Fruit fly (Drosophila melanogaster) whole organism, adult: Measurements from ENCODE around the gene Idh3b.
A peak's percentile ranks its signal among the peaks of the same experiment; 100 is the strongest.

Experiments used
- CG11617 ChIP-seq: fragments of 200-800 bp; sonication (Bioruptor generic); optimal IDR thresholded peaks from 2 replicates; lab custom pipeline; 2017; ENCODE audit warnings: mild to moderate bottlenecking, missing biosample characterization, missing genetic modification reagents, missing genetic modification characterization
- CG12768 ChIP-seq: fragments of 200-800 bp; sonication (Bioruptor generic); optimal IDR thresholded peaks from 2 replicates; lab custom pipeline; 2017; ENCODE audit warnings: missing biosample characterization, missing genetic modification characterization, mild to moderate bottlenecking, moderate library complexity, missing genetic modification reagents
- CG1620 ChIP-seq: fragments of 200-800 bp; sonication (Bioruptor generic); optimal IDR thresholded peaks from 2 replicates; lab custom pipeline; 2016; ENCODE audit warnings: missing biosample characterization, missing genetic modification characterization
- CG33017 ChIP-seq: fragments of 200-800 bp; sonication (Bioruptor generic); optimal IDR thresholded peaks from 2 replicates; lab custom pipeline; 2018; ENCODE audit warnings: missing biosample characterization, mild to moderate bottlenecking, missing genetic modification characterization, moderate library complexity
- CG7045 ChIP-seq: fragments of 200-800 bp; sonication (Bioruptor generic); optimal IDR thresholded peaks from 2 replicates; lab custom pipeline; 2017; ENCODE audit warnings: missing biosample characterization, mild to moderate bottlenecking, missing genetic modification characterization
- CG7101 ChIP-seq: fragments of 200-800 bp; sonication (Bioruptor generic); optimal IDR thresholded peaks from 2 replicates; lab custom pipeline; 2018; ENCODE audit warnings: missing biosample characterization, mild to moderate bottlenecking, missing genetic modification characterization, moderate library complexity
- Crg-1 ChIP-seq: fragments of 200-800 bp; sonication (Bioruptor generic); optimal IDR thresholded peaks from 2 replicates; lab custom pipeline; 2016; ENCODE audit warnings: missing biosample characterization, missing genetic modification characterization
- Hr96 ChIP-seq: fragments of 200-800 bp; sonication (Bioruptor generic); optimal IDR thresholded peaks from 2 replicates; lab custom pipeline; 2016; ENCODE audit warnings: missing biosample characterization, missing genetic modification characterization
- cic ChIP-seq: fragments of 200-800 bp; sonication (Bioruptor generic); optimal IDR thresholded peaks from 2 replicates; lab custom pipeline; 2017; ENCODE audit warnings: missing biosample characterization, mild to moderate bottlenecking, missing genetic modification characterization, moderate library complexity
- cnc ChIP-seq, 2 experiments: fragments of >200 bp; optimal IDR thresholded peaks; 2 replicates each; lab custom pipeline; 2017
- kay ChIP-seq: fragments of 200-800 bp; sonication (Bioruptor generic); peaks from one replicate; lab custom pipeline; 2016; ENCODE audit warnings: missing biosample characterization, missing genetic modification characterization, borderline replicate concordance
- ovo ChIP-seq: fragments of 200-800 bp; sonication (Bioruptor generic); optimal IDR thresholded peaks from 2 replicates; lab custom pipeline; 2016; ENCODE audit warnings: missing biosample characterization, missing genetic modification characterization
- toe ChIP-seq: fragments of 200-800 bp; sonication (Bioruptor generic); optimal IDR thresholded peaks from 2 replicates; lab custom pipeline; 2016; ENCODE audit warnings: missing biosample characterization, missing genetic modification characterization

dm6 chr3R:21971553-21971952, 47.6 kb downstream of the Idh3b start:
- TF ChIP-seq CG1620 (no peak), Crg-1 (no peak), CG7101 (no peak), CG12768 (GFP tag; lab: Kevin White, UChicago) (no peak), kay (peak; percentile 98), CG7045 (GFP tag; lab: Kevin White, UChicago) (no peak), CG11617 (GFP tag; lab: Kevin White, UChicago) (no peak), Hr96 (GFP tag; lab: Kevin White, UChicago) (no peak), cnc (optimal IDR thresholded peaks at IDR 0.05; lab: Kevin White, UChicago) (no peak), CG33017 (tag; lab: Kevin White, UChicago) (no peak), ovo (GFP tag; lab: Kevin White, UChicago) (no peak), cic (GFP tag; lab: Kevin White, UChicago) (no peak), toe (GFP tag; lab: Kevin White, UChicago) (no peak)
